Worm (Caenorhabditis elegans) whole organism, L3 larva: ENCODE results near the gene rps-18.

Experiments used
- R02D3.7 ChIP-seq: fragments of 150-350 bp; optimal IDR thresholded peaks from 2 replicates; lab custom pipeline; 2014; ENCODE audit warnings: missing biosample characterization, missing genetic modification characterization
- ZK546.5 ChIP-seq: sonication (generic microtip); optimal IDR thresholded peaks from 2 replicates; lab custom pipeline; 2017; ENCODE audit warnings: missing biosample characterization, missing genetic modification characterization
- aly-2 ChIP-seq: fragments of 150-350 bp; optimal IDR thresholded peaks from 2 replicates; lab custom pipeline; 2014; ENCODE audit warnings: missing biosample characterization, missing genetic modification characterization
- ama-1 ChIP-seq: fragments of 150-350 bp; optimal IDR thresholded peaks from 2 replicates; lab custom pipeline; 2018
- ceh-16 ChIP-seq: sonication (generic microtip); optimal IDR thresholded peaks from 2 replicates; lab custom pipeline; 2017; ENCODE audit warnings: missing biosample characterization, missing genetic modification characterization
- ceh-28 ChIP-seq: fragments of 150-350 bp; optimal IDR thresholded peaks from 2 replicates; lab custom pipeline; 2014; ENCODE audit warnings: missing biosample characterization, missing genetic modification reagents, missing genetic modification characterization
- ceh-82 ChIP-seq: fragments of 150-350 bp; optimal IDR thresholded peaks from 2 replicates; lab custom pipeline; 2014; ENCODE audit warnings: missing biosample characterization, missing genetic modification characterization
- daf-12 ChIP-seq: fragments of 150-350 bp; optimal IDR thresholded peaks from 2 replicates; lab custom pipeline; 2014; ENCODE audit warnings: missing biosample characterization, missing genetic modification reagents, missing genetic modification characterization
- egl-27 ChIP-seq: sonication (generic microtip); optimal IDR thresholded peaks from 4 replicates; lab custom pipeline; 2017; ENCODE audit warnings: missing biosample characterization, missing genetic modification reagents, missing genetic modification characterization
- egl-5 ChIP-seq: fragments of 150-350 bp; optimal IDR thresholded peaks from 2 replicates; lab custom pipeline; 2017; ENCODE audit warnings: missing biosample characterization, missing genetic modification reagents, missing genetic modification characterization, inconsistent platforms
- elt-1 ChIP-seq: fragments of 150-350 bp; optimal IDR thresholded peaks from 2 replicates; lab custom pipeline; 2014; ENCODE audit warnings: missing biosample characterization, missing genetic modification characterization
- elt-2 ChIP-seq: sonication (generic microtip); optimal IDR thresholded peaks from 2 replicates; lab custom pipeline; 2016; ENCODE audit warnings: missing genetic modification reagents, mild to moderate bottlenecking, missing genetic modification characterization, missing compliant biosample characterization
- elt-3 ChIP-seq, 3 experiments: fragments of 150-350 bp in 1 of 3; sonication (generic microtip) in 2 of 3; optimal IDR thresholded peaks; 2 replicates in 2 of 3; 4 replicates in 1 of 3; lab custom pipeline; 2014 to 2017; ENCODE audit warnings: missing biosample characterization in 3 of 3, missing genetic modification characterization in 3 of 3
- fkh-10 ChIP-seq: sonication (generic microtip); optimal IDR thresholded peaks from 2 replicates; lab custom pipeline; 2017; ENCODE audit warnings: missing biosample characterization, missing genetic modification reagents, missing genetic modification characterization
- fkh-2 ChIP-seq: fragments of 150-350 bp; optimal IDR thresholded peaks from 2 replicates; lab custom pipeline; 2014; ENCODE audit warnings: missing biosample characterization, missing genetic modification reagents, missing genetic modification characterization
- hmg-11 ChIP-seq: sonication (generic microtip); optimal IDR thresholded peaks from 2 replicates; lab custom pipeline; 2016; ENCODE audit warnings: missing genetic modification characterization, missing compliant biosample characterization
- jun-1 ChIP-seq: fragments of 150-350 bp; optimal IDR thresholded peaks from 2 replicates; lab custom pipeline; 2014; ENCODE audit warnings: missing biosample characterization, missing genetic modification reagents, missing genetic modification characterization
- lin-15B ChIP-seq: fragments of 150-350 bp; optimal IDR thresholded peaks from 2 replicates; lab custom pipeline; 2014; ENCODE audit warnings: missing biosample characterization, missing genetic modification characterization
- lin-39 ChIP-seq: fragments of 150-350 bp; optimal IDR thresholded peaks from 2 replicates; lab custom pipeline; 2018; ENCODE audit warnings: missing biosample characterization, missing genetic modification reagents, missing genetic modification characterization
- lsy-12 ChIP-seq: sonication (generic microtip); optimal IDR thresholded peaks from 2 replicates; lab custom pipeline; 2016; ENCODE audit warnings: mild to moderate bottlenecking, missing genetic modification characterization, missing compliant biosample characterization
- mdl-1 ChIP-seq: fragments of 150-350 bp; optimal IDR thresholded peaks from 2 replicates; lab custom pipeline; 2014; ENCODE audit warnings: missing biosample characterization, missing genetic modification characterization
- mml-1 ChIP-seq: fragments of 150-350 bp; sonication (generic microtip); optimal IDR thresholded peaks from 3 replicates; lab custom pipeline; 2014; ENCODE audit warnings: missing biosample characterization, missing genetic modification characterization
- nfya-1 ChIP-seq: sonication (generic microtip); optimal IDR thresholded peaks from 2 replicates; lab custom pipeline; 2017; ENCODE audit warnings: missing genetic modification characterization, mild to moderate bottlenecking, missing compliant biosample characterization, antibody characterized with exemption, moderate library complexity; ENCODE audit not compliant: insufficient read depth
- nhr-11 ChIP-seq: fragments of 150-350 bp; optimal IDR thresholded peaks from 2 replicates; lab custom pipeline; 2014; ENCODE audit warnings: missing biosample characterization, missing genetic modification characterization
- nhr-12 ChIP-seq: fragments of 150-350 bp; optimal IDR thresholded peaks from 2 replicates; lab custom pipeline; 2014; ENCODE audit warnings: missing biosample characterization, missing genetic modification characterization
- nhr-23 ChIP-seq: fragments of 150-350 bp; optimal IDR thresholded peaks from 2 replicates; lab custom pipeline; 2014; ENCODE audit warnings: missing biosample characterization, missing genetic modification reagents, missing genetic modification characterization
- nhr-237 ChIP-seq: fragments of 150-350 bp; optimal IDR thresholded peaks from 2 replicates; lab custom pipeline; 2014; ENCODE audit warnings: missing biosample characterization, missing genetic modification characterization
- nhr-25 ChIP-seq: sonication (generic microtip); optimal IDR thresholded peaks from 2 replicates; lab custom pipeline; 2017; ENCODE audit warnings: missing biosample characterization, missing genetic modification characterization
- nhr-28 ChIP-seq: fragments of 150-350 bp; optimal IDR thresholded peaks from 2 replicates; lab custom pipeline; 2014; ENCODE audit warnings: missing biosample characterization, missing genetic modification characterization
- nhr-43 ChIP-seq: sonication (generic microtip); optimal IDR thresholded peaks from 2 replicates; lab custom pipeline; 2016; ENCODE audit warnings: mild to moderate bottlenecking, missing genetic modification characterization, missing compliant biosample characterization; ENCODE audit not compliant: poor library complexity, severe bottlenecking
- nhr-67 ChIP-seq: fragments of 150-350 bp; optimal IDR thresholded peaks from 2 replicates; lab custom pipeline; 2014; ENCODE audit warnings: missing biosample characterization, missing genetic modification characterization
- nhr-76 ChIP-seq: fragments of 150-350 bp; sonication (generic microtip); optimal IDR thresholded peaks from 5 replicates; lab custom pipeline; 2014; ENCODE audit warnings: missing biosample characterization, missing genetic modification characterization
- nhr-77 ChIP-seq: fragments of 150-350 bp; optimal IDR thresholded peaks from 2 replicates; lab custom pipeline; 2014; ENCODE audit warnings: missing biosample characterization, missing genetic modification characterization
- pha-4 ChIP-seq: fragments of 150-350 bp; optimal IDR thresholded peaks from 2 replicates; lab custom pipeline; 2014; ENCODE audit warnings: missing biosample characterization, missing genetic modification reagents, missing genetic modification characterization
- pqm-1 ChIP-seq: fragments of 150-350 bp; optimal IDR thresholded peaks from 2 replicates; lab custom pipeline; 2017; ENCODE audit warnings: missing biosample characterization, missing genetic modification characterization, inconsistent platforms
- sea-2 ChIP-seq: fragments of 150-350 bp; sonication (generic microtip); optimal IDR thresholded peaks from 4 replicates; lab custom pipeline; 2014; ENCODE audit warnings: missing biosample characterization, missing genetic modification reagents, missing genetic modification characterization
- snpc-4 ChIP-seq: fragments of 150-350 bp; optimal IDR thresholded peaks from 2 replicates; lab custom pipeline; 2014; ENCODE audit warnings: missing biosample characterization, missing genetic modification characterization
- tbx-2 ChIP-seq: sonication (generic microtip); optimal IDR thresholded peaks from 2 replicates; lab custom pipeline; 2016; ENCODE audit warnings: mild to moderate bottlenecking, missing genetic modification characterization, missing compliant biosample characterization
- unc-39 ChIP-seq: sonication (generic microtip); optimal IDR thresholded peaks from 4 replicates; lab custom pipeline; 2017; ENCODE audit warnings: missing biosample characterization, missing genetic modification characterization
- unc-62 ChIP-seq: fragments of 150-350 bp; sonication (generic microtip); optimal IDR thresholded peaks from 4 replicates; lab custom pipeline; 2014; ENCODE audit warnings: missing biosample characterization, missing genetic modification reagents, missing genetic modification characterization
- ztf-11 ChIP-seq: fragments of 150-350 bp; optimal IDR thresholded peaks from 2 replicates; lab custom pipeline; 2014; ENCODE audit warnings: missing biosample characterization, missing genetic modification characterization
- ztf-4 ChIP-seq: fragments of 150-350 bp; optimal IDR thresholded peaks from 2 replicates; lab custom pipeline; 2014; ENCODE audit warnings: missing biosample characterization, missing genetic modification characterization

The rps-18 gene

DNA sequence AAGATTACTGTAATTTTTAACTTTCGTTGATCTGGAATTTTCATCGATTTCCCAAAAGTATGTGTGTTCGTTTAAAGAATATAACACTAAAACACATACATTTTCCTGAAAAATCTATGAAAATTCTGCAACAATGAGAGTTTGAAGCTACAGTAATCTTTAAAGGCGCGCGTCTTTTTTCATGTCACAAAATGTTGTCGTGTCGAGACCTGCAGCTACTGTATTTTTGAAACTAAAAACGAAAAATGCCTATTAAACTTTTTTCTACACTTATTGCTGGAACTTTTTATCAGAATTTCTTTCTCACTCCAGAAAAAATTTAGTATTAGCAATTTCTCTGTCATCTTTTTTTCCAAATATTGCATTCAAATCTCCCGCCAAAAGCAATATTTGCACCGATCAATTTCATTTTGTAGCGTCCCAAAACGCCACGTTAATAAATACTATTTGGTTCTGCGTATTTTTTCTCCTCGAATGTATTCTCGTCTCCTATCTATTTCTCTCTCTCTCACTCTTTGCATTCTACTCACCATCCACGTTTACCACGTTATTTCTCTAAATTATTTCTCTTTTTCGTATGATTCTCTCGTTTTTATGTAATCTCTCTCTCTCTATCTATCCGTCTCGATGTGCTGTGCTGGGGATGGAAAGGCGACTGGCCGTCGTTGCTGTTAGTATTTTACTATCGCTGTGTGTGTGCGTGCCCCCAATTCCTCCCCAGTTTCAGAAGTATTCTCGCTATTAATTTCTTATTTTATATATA lies 38.9 kb upstream of the rps-18 start, which contains the start of gene melo-1:
melo-1 (plus strand) TSS at position 658 of the 763 bp plus-strand sequence.
- no peak for TF ChIP-seq fkh-10 (GFP tag; lab: Kevin White, UChicago)
- peak; percentile 48 for TF ChIP-seq elt-2 (tag; lab: Kevin White, UChicago)
- TF ChIP-seq pha-4 (tag; lab: Kevin White, UChicago), result peak; percentile 76
- no peak for TF ChIP-seq elt-3 (tag; optimal IDR thresholded peaks at IDR 0.05; lab: Kevin White, UChicago)
- no peak for TF ChIP-seq nhr-28 (tag; lab: Kevin White, UChicago)
- no peak for TF ChIP-seq ceh-16
- TF ChIP-seq lin-39 (tag; lab: Kevin White, UChicago), result no peak
- no peak for TF ChIP-seq nhr-12 (tag; lab: Kevin White, UChicago)
- TF ChIP-seq R02D3.7 (tag; lab: Kevin White, UChicago), result no peak
- no peak for TF ChIP-seq nhr-11 (tag; lab: Kevin White, UChicago)
- TF ChIP-seq nhr-77 (tag; lab: Kevin White, UChicago), result no peak
- TF ChIP-seq ceh-82, result no peak
- no peak for TF ChIP-seq aly-2 (tag; lab: Kevin White, UChicago)
- no peak for TF ChIP-seq unc-39 (tag; lab: Kevin White, UChicago)
- TF ChIP-seq mdl-1 (tag; lab: Kevin White, UChicago), result no peak
- TF ChIP-seq nhr-25 (tag; lab: Kevin White, UChicago), result peak; percentile 22
- TF ChIP-seq elt-1, result no peak
- no peak for TF ChIP-seq nhr-76 (tag; lab: Kevin White, UChicago)
- TF ChIP-seq ztf-11 (tag; lab: Kevin White, UChicago), result no peak
- TF ChIP-seq egl-5 (tag; lab: Kevin White, UChicago), result no peak
- TF ChIP-seq hmg-11 (tag; lab: Kevin White, UChicago), result peak; percentile 73
- TF ChIP-seq lsy-12, result no peak
- peak; percentile 42 for TF ChIP-seq snpc-4
- TF ChIP-seq nhr-43 (tag; lab: Kevin White, UChicago), result no peak
- TF ChIP-seq daf-12 (tag; lab: Kevin White, UChicago), result no peak
- peak; percentile 42 for TF ChIP-seq lin-15B (tag; lab: Kevin White, UChicago)
- peak; percentile 28 for TF ChIP-seq ceh-28 (tag; lab: Kevin White, UChicago)
- no peak for TF ChIP-seq tbx-2 (tag; lab: Kevin White, UChicago)
- TF ChIP-seq pqm-1, result peak; percentile 2
- TF ChIP-seq mml-1 (tag; lab: Kevin White, UChicago), result no peak
- no peak for TF ChIP-seq fkh-2 (tag; lab: Kevin White, UChicago)
- no peak for TF ChIP-seq nhr-67 (tag; lab: Kevin White, UChicago)
- TF ChIP-seq jun-1 (tag; lab: Kevin White, UChicago), result no peak
- no peak for TF ChIP-seq unc-62
- TF ChIP-seq nhr-237, result no peak
- TF ChIP-seq nfya-1 (tag; lab: Kevin White, UChicago), result peak; percentile 81
- no peak for TF ChIP-seq sea-2 (GFP tag; lab: Kevin White, UChicago)
- no peak for TF ChIP-seq ama-1 (lab: Kevin White, UChicago)
- no peak for TF ChIP-seq ZK546.5 (tag; lab: Kevin White, UChicago)
- peak; percentile 34 for TF ChIP-seq nhr-23 (tag; lab: Kevin White, UChicago)

DNA sequence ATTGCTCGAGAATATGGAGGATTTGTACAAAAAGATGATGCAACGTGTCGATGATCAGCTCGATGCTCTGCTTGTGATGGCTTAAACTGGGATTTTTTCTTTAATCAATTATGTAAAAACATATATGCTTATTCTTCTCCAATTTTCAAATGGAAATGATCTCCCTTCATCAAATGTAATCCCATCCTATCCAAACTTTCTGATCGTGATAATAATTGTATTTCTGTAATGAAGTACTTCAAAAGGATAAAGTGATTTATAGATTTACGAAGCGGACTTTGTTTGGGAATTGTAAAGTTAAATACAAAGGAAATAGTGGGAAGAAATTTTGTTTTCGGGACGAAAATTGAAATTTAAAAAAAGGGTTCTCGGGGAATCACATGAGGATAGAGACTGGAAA lies 34.9 kb upstream of the rps-18 start:
- no peak for TF ChIP-seq fkh-10 (GFP tag; lab: Kevin White, UChicago)
- no peak for TF ChIP-seq sea-2 (GFP tag; lab: Kevin White, UChicago)
- peak; percentile 61 for TF ChIP-seq ama-1 (lab: Kevin White, UChicago)
- TF ChIP-seq jun-1 (tag; lab: Kevin White, UChicago), result no peak
- peak; percentile 23 for TF ChIP-seq elt-2 (tag; lab: Kevin White, UChicago)
- no peak for TF ChIP-seq elt-1
- peak; percentile 19 for TF ChIP-seq nhr-43 (tag; lab: Kevin White, UChicago)
- TF ChIP-seq pha-4 (tag; lab: Kevin White, UChicago), result peak; percentile 16
- TF ChIP-seq ceh-28 (tag; lab: Kevin White, UChicago), result peak; percentile 28
- TF ChIP-seq ceh-16, result no peak
- TF ChIP-seq lsy-12, result peak; percentile 10
- TF ChIP-seq ztf-4, result peak; percentile 6
- TF ChIP-seq nhr-76 (tag; lab: Kevin White, UChicago), result no peak
- TF ChIP-seq nhr-25 (tag; lab: Kevin White, UChicago), result peak; percentile 8
- no peak for TF ChIP-seq egl-27
- no peak for TF ChIP-seq nhr-67 (tag; lab: Kevin White, UChicago)
